Worm (Caenorhabditis elegans): Measurements from ENCODE around the gene F55F1.2.

DNA sequence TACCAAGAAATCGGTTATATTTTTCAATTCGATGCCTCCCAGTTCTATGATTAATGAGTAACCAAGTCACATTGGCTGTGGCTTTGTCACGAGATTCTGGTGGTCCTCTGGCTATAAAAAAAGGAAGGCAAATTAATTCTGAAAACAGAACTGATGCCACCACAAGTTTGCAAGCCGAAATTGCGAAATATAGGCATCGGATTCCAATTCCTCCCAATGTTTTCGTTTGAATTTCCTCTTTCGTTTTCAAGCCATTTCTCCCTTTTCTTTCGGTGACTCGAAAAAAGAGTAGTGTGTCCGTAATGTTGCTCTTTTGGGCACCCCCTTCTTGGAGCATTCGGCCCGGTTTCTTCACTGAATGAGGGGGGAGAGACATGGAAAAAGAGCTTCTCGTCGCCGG is at the start of gene F55F1.2:
- no peak for TF ChIP-seq pha-2 (tag; optimal IDR thresholded peaks at IDR 0.05)
- TF ChIP-seq mec-3 (tag; optimal IDR thresholded peaks at IDR 0.05; ENCODE audit: borderline replicate concordance): no peak
- no peak for TF ChIP-seq ama-1 (optimal IDR thresholded peaks at IDR 0.05)
- TF ChIP-seq unc-3 (GFP tag; conservative IDR thresholded peaks at IDR 0.05): no peak
- no peak for TF ChIP-seq unc-3 (tag; optimal IDR thresholded peaks at IDR 0.05)
- TF ChIP-seq hlh-15 (tag; optimal IDR thresholded peaks at IDR 0.05): no peak
- TF ChIP-seq ceh-31 (tag; optimal IDR thresholded peaks at IDR 0.05): no peak
- TF ChIP-seq tbx-2 (tag; optimal IDR thresholded peaks at IDR 0.05): no peak
- no peak for TF ChIP-seq sox-4 (tag; optimal IDR thresholded peaks at IDR 0.05)
- no peak for TF ChIP-seq hlh-13 (GFP tag; optimal IDR thresholded peaks at IDR 0.05)
- no peak for TF ChIP-seq nhr-11 (tag; optimal IDR thresholded peaks at IDR 0.05)
- no peak for TF ChIP-seq che-1 (tag; optimal IDR thresholded peaks at IDR 0.05)
- TF ChIP-seq ceh-24 (tag; optimal IDR thresholded peaks at IDR 0.05): no peak
- no peak for TF ChIP-seq hlh-30 (tag; optimal IDR thresholded peaks at IDR 0.05; ENCODE audit: insufficient read depth)

Measured in whole organism, late embryonic.